Worm (Caenorhabditis elegans) whole organism, mixed stage, embryonic: Measurements from ENCODE around the gene ZK105.11.

Experiments used
- mep-1 ChIP-seq: fragments of 150-350 bp; optimal IDR thresholded peaks from 2 replicates; lab custom pipeline; 2017; ENCODE audit warnings: missing biosample characterization, missing genetic modification reagents, missing genetic modification characterization, inconsistent platforms
- snpc-4 ChIP-seq: fragments of 150-350 bp; optimal IDR thresholded peaks from 2 replicates; lab custom pipeline; 2014; ENCODE audit warnings: missing biosample characterization, missing genetic modification characterization
- tbx-8 ChIP-seq: fragments of 200-800 bp; sonication (Bioruptor generic); optimal IDR thresholded peaks from 2 replicates; lab custom pipeline; 2018; ENCODE audit warnings: mild to moderate bottlenecking, missing genetic modification characterization, moderate library complexity, missing compliant biosample characterization
- unc-39 ChIP-seq: fragments of 150-350 bp; optimal IDR thresholded peaks from 2 replicates; lab custom pipeline; 2014; ENCODE audit warnings: missing biosample characterization, missing genetic modification characterization
- unc-62 ChIP-seq: fragments of 150-350 bp; optimal IDR thresholded peaks from 2 replicates; lab custom pipeline; 2014; ENCODE audit warnings: missing biosample characterization, missing genetic modification reagents, missing genetic modification characterization
- ztf-11 ChIP-seq: fragments of 150-350 bp; optimal IDR thresholded peaks from 2 replicates; lab custom pipeline; 2014; ENCODE audit warnings: missing biosample characterization, missing genetic modification characterization

- TF ChIP-seq ztf-11: no peak
- no peak for TF ChIP-seq mep-1
- no peak for TF ChIP-seq snpc-4 (tag; lab: Kevin White, UChicago)
- no peak for TF ChIP-seq unc-62 (GFP tag; lab: Kevin White, UChicago)
- no peak for TF ChIP-seq unc-39
- no peak for TF ChIP-seq tbx-8 (GFP tag; lab: Kevin White, UChicago)
Measured at ce11 chrV:7723967-7724544, 15.6 kb upstream of the ZK105.11 start, which contains the start of the genes ZK105.6 and ZK105.8.
